Worm (Caenorhabditis elegans) whole organism, L2 larva: ENCODE results near the gene R09D1.14.

Experiments used
- aly-2 ChIP-seq: fragments of 150-350 bp; optimal IDR thresholded peaks from 2 replicates; lab custom pipeline; 2014; ENCODE audit warnings: missing biosample characterization, missing genetic modification characterization
- ceh-82 ChIP-seq: fragments of 150-350 bp; optimal IDR thresholded peaks from 2 replicates; lab custom pipeline; 2014; ENCODE audit warnings: missing biosample characterization, missing genetic modification characterization
- lin-13 ChIP-seq: fragments of 150-350 bp; optimal IDR thresholded peaks from 2 replicates; lab custom pipeline; 2014; ENCODE audit warnings: missing biosample characterization, missing genetic modification reagents, missing genetic modification characterization
- nhr-25 ChIP-seq: fragments of 150-350 bp; sonication (generic microtip); optimal IDR thresholded peaks from 3 replicates; lab custom pipeline; 2014; ENCODE audit warnings: missing biosample characterization, missing genetic modification characterization
- unc-62 ChIP-seq: fragments of 150-350 bp; optimal IDR thresholded peaks from 2 replicates; lab custom pipeline; 2014; ENCODE audit warnings: missing biosample characterization, missing genetic modification reagents, missing genetic modification characterization
- ztf-11 ChIP-seq: sonication (generic microtip); optimal IDR thresholded peaks from 2 replicates; lab custom pipeline; 2017; ENCODE audit warnings: missing biosample characterization, missing genetic modification characterization

DNA sequence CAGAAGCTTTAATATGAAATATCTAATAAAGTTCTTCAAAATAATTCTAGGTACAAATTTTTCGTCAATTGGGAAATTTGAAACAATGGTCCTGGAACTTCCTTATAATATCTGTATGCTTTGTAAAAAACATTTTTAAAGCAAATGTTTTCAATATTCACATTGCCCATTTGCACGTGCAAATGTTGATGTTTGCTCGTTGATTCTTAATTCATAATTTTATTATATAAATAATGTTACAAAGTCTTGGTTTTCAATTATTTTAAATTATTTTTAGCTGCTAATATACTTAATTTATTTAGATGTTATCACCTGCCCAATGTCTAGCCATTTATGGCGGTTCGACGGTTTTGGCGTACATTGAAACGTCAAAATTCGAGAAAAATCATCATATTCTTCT lies 37.4 kb downstream of the R09D1.14 start, which contains the start of gene M176.11:
- TF ChIP-seq aly-2 (tag; lab: Kevin White, UChicago) = no peak
- no peak for TF ChIP-seq nhr-25
- TF ChIP-seq ceh-82 (tag; lab: Kevin White, UChicago) = no peak
- no peak for TF ChIP-seq unc-62 (GFP tag; lab: Kevin White, UChicago)
- no peak for TF ChIP-seq lin-13 (GFP tag; lab: Kevin White, UChicago)
- no peak for TF ChIP-seq ztf-11 (tag; lab: Kevin White, UChicago)
